Worm (Caenorhabditis elegans) whole organism, young adult: ENCODE data around the gene srw-127.

Source experiments
- B0336.3 ChIP-seq: fragments of 200-800 bp; sonication (Bioruptor generic); IDR thresholded peaks from 2 replicates; pipeline ENCODE4 v1.3.6; 2022; ENCODE audit warnings: missing genetic modification characterization, missing compliant biosample characterization
- C17E4.6 ChIP-seq: fragments of 200-800 bp; sonication (Bioruptor generic); IDR thresholded peaks from 2 replicates; pipeline ENCODE4 v1.3.6; 2022; ENCODE audit warnings: missing genetic modification reagents, missing genetic modification characterization, missing compliant biosample characterization
- D2030.7 ChIP-seq: fragments of 200-800 bp; sonication (Bioruptor generic); IDR thresholded peaks from 2 replicates; pipeline ENCODE4 v1.3.6; 2022; ENCODE audit warnings: missing genetic modification reagents, missing genetic modification characterization, missing compliant biosample characterization
- F10E7.11 ChIP-seq: sonication (generic microtip); optimal IDR thresholded peaks from 2 replicates; lab custom pipeline; 2017; ENCODE audit warnings: mild to moderate bottlenecking, missing genetic modification characterization, moderate library complexity, missing compliant biosample characterization
- F22D6.2 ChIP-seq: sonication (generic microtip); optimal IDR thresholded peaks from 2 replicates; lab custom pipeline; 2016; ENCODE audit warnings: mild to moderate bottlenecking, missing genetic modification characterization, missing compliant biosample characterization
- F33H1.4 ChIP-seq: fragments of 200-800 bp; sonication (Bioruptor generic); IDR thresholded peaks from 2 replicates; pipeline ENCODE4 v1.3.6; 2022; ENCODE audit warnings: missing genetic modification reagents, missing genetic modification characterization, missing compliant biosample characterization
- F49E8.2 ChIP-seq: sonication (generic microtip); optimal IDR thresholded peaks from 3 replicates; lab custom pipeline; 2017; ENCODE audit warnings: missing genetic modification characterization, mild to moderate bottlenecking, missing compliant biosample characterization, antibody characterized with exemption, moderate library complexity; ENCODE audit not compliant: insufficient read depth
- F55B11.4 ChIP-seq: sonication (generic microtip); optimal IDR thresholded peaks from 2 replicates; lab custom pipeline; 2016; ENCODE audit warnings: missing compliant biosample characterization, missing genetic modification characterization, borderline replicate concordance; ENCODE audit not compliant: insufficient read depth
- T07F8.4 ChIP-seq: sonication (generic microtip); optimal IDR thresholded peaks from 2 replicates; lab custom pipeline; 2016; ENCODE audit warnings: mild to moderate bottlenecking, missing genetic modification characterization, moderate library complexity, missing compliant biosample characterization
- Y53F4B.3 ChIP-seq: fragments of 200-800 bp; sonication (Bioruptor generic); IDR thresholded peaks from 2 replicates; pipeline ENCODE4 v1.3.6; 2022; ENCODE audit warnings: missing genetic modification reagents, missing genetic modification characterization, missing compliant biosample characterization
- Y67H2A.10 ChIP-seq: fragments of 200-800 bp; sonication (Bioruptor generic); conservative IDR thresholded peaks from 2 replicates; pipeline ENCODE4 v1.3.6; 2022; ENCODE audit warnings: missing genetic modification reagents, missing genetic modification characterization, missing compliant biosample characterization
- Y79H2A.3 ChIP-seq: fragments of 200-800 bp; sonication (Bioruptor generic); conservative IDR thresholded peaks from 2 replicates; pipeline ENCODE4 v1.3.6; 2022; ENCODE audit warnings: missing genetic modification reagents, missing genetic modification characterization, missing compliant biosample characterization
- akir-1 ChIP-seq: fragments of 200-800 bp; sonication (Bioruptor generic); optimal IDR thresholded peaks from 2 replicates; lab custom pipeline; 2018; ENCODE audit warnings: mild to moderate bottlenecking, missing genetic modification characterization, moderate library complexity, missing compliant biosample characterization
- atf-7 ChIP-seq: sonication (generic microtip); optimal IDR thresholded peaks from 2 replicates; lab custom pipeline; 2017; ENCODE audit warnings: mild to moderate bottlenecking, missing genetic modification characterization, missing compliant biosample characterization
- attf-3 ChIP-seq: fragments of 200-800 bp; sonication (Bioruptor generic); conservative IDR thresholded peaks from 2 replicates; pipeline ENCODE4 v1.3.6; 2022; ENCODE audit warnings: missing genetic modification reagents, missing genetic modification characterization, missing compliant biosample characterization
- attf-5 ChIP-seq: fragments of 200-800 bp; sonication (Bioruptor generic); optimal IDR thresholded peaks from 2 replicates; lab custom pipeline; 2018; ENCODE audit warnings: mild to moderate bottlenecking, missing genetic modification characterization, missing compliant biosample characterization
- cebp-1 ChIP-seq, 2 experiments: fragments of 200-800 bp in 1 of 2; sonication (Bioruptor generic) in 1 of 2; sonication (generic microtip) in 1 of 2; IDR thresholded peaks in 1 of 2; optimal IDR thresholded peaks in 1 of 2; 2 replicates each; pipeline versions ENCODE4 v1.3.6 to Lab custom; 2017 to 2022; ENCODE audit warnings: missing compliant biosample characterization in 2 of 2, missing genetic modification characterization in 2 of 2, mild to moderate bottlenecking in 1 of 2, missing genetic modification reagents in 1 of 2, moderate library complexity in 1 of 2
- ceh-27 ChIP-seq: fragments of 200-800 bp; sonication (Bioruptor generic); optimal IDR thresholded peaks from 2 replicates; lab custom pipeline; 2018; ENCODE audit warnings: mild to moderate bottlenecking, missing genetic modification characterization, moderate library complexity, missing compliant biosample characterization
- chd-7 ChIP-seq: sonication (generic microtip); optimal IDR thresholded peaks from 2 replicates; lab custom pipeline; 2016; ENCODE audit warnings: mild to moderate bottlenecking, missing genetic modification characterization, moderate library complexity, missing compliant biosample characterization
- dpl-1 ChIP-seq: fragments of 150-350 bp; optimal IDR thresholded peaks from 2 replicates; lab custom pipeline; 2014; ENCODE audit warnings: missing biosample characterization, missing genetic modification reagents, missing genetic modification characterization
- egl-44 ChIP-seq: fragments of 200-800 bp; sonication (Bioruptor generic); IDR thresholded peaks from 2 replicates; pipeline ENCODE4 v1.3.6; 2022; ENCODE audit warnings: missing genetic modification reagents, missing genetic modification characterization, missing compliant biosample characterization
- fkh-3 ChIP-seq: sonication (generic microtip); optimal IDR thresholded peaks from 2 replicates; lab custom pipeline; 2016; ENCODE audit warnings: mild to moderate bottlenecking, missing genetic modification characterization, missing compliant biosample characterization
- hrde-1 ChIP-seq: sonication (generic microtip); optimal IDR thresholded peaks from 2 replicates; lab custom pipeline; 2016; ENCODE audit warnings: missing genetic modification characterization, mild to moderate bottlenecking, missing compliant biosample characterization, moderate library complexity, missing genotype, missing genetic modification reagents, borderline replicate concordance
- mxl-1 ChIP-seq: sonication (generic microtip); optimal IDR thresholded peaks from 2 replicates; lab custom pipeline; 2016; ENCODE audit warnings: missing genetic modification characterization, missing compliant biosample characterization
- nhr-120 ChIP-seq: fragments of 200-800 bp; sonication (Bioruptor generic); IDR thresholded peaks from 2 replicates; pipeline ENCODE4 v1.3.6; 2022; ENCODE audit warnings: missing genetic modification characterization, missing compliant biosample characterization
- nhr-27 ChIP-seq: fragments of 200-800 bp; sonication (Bioruptor generic); optimal IDR thresholded peaks from 2 replicates; lab custom pipeline; 2018; ENCODE audit warnings: mild to moderate bottlenecking, missing genetic modification characterization, moderate library complexity, missing compliant biosample characterization
- pha-4 ChIP-seq: fragments of 150-350 bp; sonication (generic microtip); optimal IDR thresholded peaks from 2 replicates; lab custom pipeline; 2014; ENCODE audit warnings: missing biosample characterization, missing genetic modification reagents, missing genetic modification characterization
- rcor-1 ChIP-seq: fragments of 200-800 bp; sonication (Bioruptor generic); IDR thresholded peaks from 2 replicates; pipeline ENCODE4 v1.3.6; 2022; ENCODE audit warnings: missing genetic modification reagents, missing genetic modification characterization, missing compliant biosample characterization
- repo-1 ChIP-seq: sonication (generic microtip); optimal IDR thresholded peaks from 2 replicates; lab custom pipeline; 2017; ENCODE audit warnings: mild to moderate bottlenecking, missing genetic modification characterization, missing compliant biosample characterization
- sptf-2 ChIP-seq: fragments of 200-800 bp; sonication (Bioruptor generic); optimal IDR thresholded peaks from 2 replicates; lab custom pipeline; 2018; ENCODE audit warnings: mild to moderate bottlenecking, missing genetic modification characterization, missing compliant biosample characterization
- tbx-9 ChIP-seq: sonication (generic microtip); optimal IDR thresholded peaks from 2 replicates; lab custom pipeline; 2016; ENCODE audit warnings: borderline replicate concordance, missing genetic modification characterization, inconsistent platforms, missing compliant biosample characterization
- unc-130 ChIP-seq: sonication (generic microtip); optimal IDR thresholded peaks from 2 replicates; lab custom pipeline; 2016; ENCODE audit warnings: missing genetic modification reagents, missing genetic modification characterization, missing compliant biosample characterization
- unc-62 ChIP-seq: fragments of 150-350 bp; optimal IDR thresholded peaks from 2 replicates; lab custom pipeline; 2014; ENCODE audit warnings: missing biosample characterization, missing genetic modification reagents, missing genetic modification characterization
- xnd-1 ChIP-seq: sonication (generic microtip); optimal IDR thresholded peaks from 2 replicates; lab custom pipeline; 2016; ENCODE audit warnings: missing genotype, missing genetic modification reagents, missing genetic modification characterization, missing compliant biosample characterization

Gene srw-127

DNA sequence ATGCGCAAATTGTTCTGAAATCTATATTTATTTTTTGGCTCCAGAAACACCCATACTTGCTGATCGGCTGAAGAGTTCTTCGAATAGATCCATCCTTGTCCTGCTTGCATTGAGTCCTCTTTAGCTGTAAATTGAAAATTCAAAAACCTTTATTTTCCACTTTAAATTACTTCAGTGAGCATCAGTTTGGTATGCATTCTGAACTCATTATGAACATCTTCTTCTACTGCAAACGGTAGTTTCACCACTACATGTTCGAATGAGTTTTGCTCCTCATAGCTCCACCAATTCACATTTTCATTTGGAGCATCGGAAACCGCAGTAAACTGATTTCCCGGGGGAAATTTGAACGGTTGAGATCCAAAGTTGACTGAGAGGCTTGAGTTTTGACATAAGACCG is 37.4 kb downstream of the srw-127 start:
- TF ChIP-seq repo-1 (tag; lab: Kevin White, UChicago) (no peak), hrde-1 (tag; lab: Kevin White, UChicago) (no peak), C17E4.6 (no peak), ceh-27 (no peak), nhr-120 (GFP tag; lab: Robert Waterston, UW) (no peak), atf-7 (tag; lab: Kevin White, UChicago) (no peak), B0336.3 (GFP tag; lab: Robert Waterston, UW) (no peak), F55B11.4 (tag; lab: Kevin White, UChicago) (no peak), Y53F4B.3 (GFP tag; lab: Robert Waterston, UW) (no peak), unc-130 (GFP tag; lab: Kevin White, UChicago) (no peak), nhr-27 (tag; lab: Kevin White, UChicago) (no peak), unc-62 (GFP tag; lab: Kevin White, UChicago) (no peak), tbx-9 (tag; lab: Kevin White, UChicago) (no peak), F49E8.2 (tag; lab: Kevin White, UChicago) (no peak), fkh-3 (tag; lab: Kevin White, UChicago) (no peak), xnd-1 (tag; lab: Kevin White, UChicago) (no peak), chd-7 (tag; lab: Kevin White, UChicago) (no peak)
- TF ChIP-seq, all 124 proteins: peak for 0

DNA sequence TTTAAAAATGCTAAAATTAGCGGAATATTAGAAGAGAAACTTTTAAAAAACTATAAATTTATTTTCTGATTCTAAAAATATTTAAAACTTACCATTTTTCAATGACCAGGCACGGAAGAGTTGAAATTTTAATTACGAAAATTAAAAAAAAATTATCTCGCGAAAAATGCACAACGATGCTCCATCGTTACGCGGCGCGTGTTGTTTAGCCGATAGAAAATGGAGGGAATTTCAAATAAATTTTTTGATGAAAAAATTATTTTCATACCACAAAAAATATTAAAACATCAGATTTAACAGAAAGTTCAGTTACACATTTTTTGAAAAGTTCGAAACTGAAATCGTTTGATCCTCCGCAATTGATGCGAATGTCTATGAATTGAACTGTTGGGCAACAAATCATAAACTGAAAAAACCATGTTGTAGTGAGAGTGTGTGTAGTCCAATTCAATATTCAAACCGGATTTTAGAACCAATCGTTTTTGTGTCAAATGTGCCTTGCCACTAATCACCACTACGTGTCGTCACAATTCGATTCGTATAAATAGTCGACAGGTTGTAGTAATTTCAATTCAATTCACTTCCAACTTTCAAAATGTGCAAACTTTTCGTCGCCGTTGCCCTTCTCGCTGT is 38.5 kb downstream of the srw-127 start, which contains the start of the genes tofu-2 and spig-1:
TSS of gene tofu-2 (minus strand) at position 116 of the 633 bp plus-strand sequence.
TSS of gene spig-1 (plus strand) at position 583 of the 633 bp plus-strand sequence.
- no peak for TF ChIP-seq T07F8.4 (tag; lab: Kevin White, UChicago)
- no peak for TF ChIP-seq pha-4
- no peak for TF ChIP-seq dpl-1 (GFP tag; lab: Kevin White, UChicago)
- no peak for TF ChIP-seq Y79H2A.3 (GFP tag; lab: Robert Waterston, UW)
- peak; percentile 86 for TF ChIP-seq attf-3 (GFP tag; lab: Robert Waterston, UW)
- no peak for TF ChIP-seq fkh-3 (tag; lab: Kevin White, UChicago)

DNA sequence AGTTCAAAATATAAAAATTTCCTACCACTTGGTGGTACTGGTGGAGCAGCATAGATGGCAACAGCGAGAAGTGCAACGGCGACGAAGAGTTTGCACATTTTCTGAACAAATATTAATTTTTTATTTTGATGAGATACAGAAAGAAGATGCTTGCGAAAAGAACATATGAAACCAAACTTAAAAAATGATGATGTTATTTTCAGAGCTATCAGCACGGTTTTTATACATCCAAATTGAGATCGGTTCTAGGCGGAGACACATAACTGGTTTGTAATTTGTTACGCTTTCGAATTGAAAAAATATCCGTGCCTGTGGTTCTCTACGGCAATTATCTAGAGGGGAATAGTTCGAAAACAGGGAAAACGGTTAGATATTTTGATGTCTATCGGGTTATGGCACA is 40.4 kb downstream of the srw-127 start, which contains the start of gene txt-17:
TSS of gene txt-17 (minus strand) at position 101 of the 400 bp plus-strand sequence.
- no peak for TF ChIP-seq B0336.3 (GFP tag; lab: Robert Waterston, UW)
- TF ChIP-seq D2030.7 (GFP tag; lab: Robert Waterston, UW) = no peak
- TF ChIP-seq akir-1 (GFP tag; lab: Kevin White, UChicago) = no peak
- no peak for TF ChIP-seq rcor-1 (GFP tag; lab: Robert Waterston, UW)
- TF ChIP-seq Y67H2A.10 (GFP tag; lab: Robert Waterston, UW) = no peak
- no peak for TF ChIP-seq F55B11.4 (tag; lab: Kevin White, UChicago)
- TF ChIP-seq F33H1.4 (GFP tag; lab: Robert Waterston, UW) = no peak
- no peak for TF ChIP-seq F10E7.11 (tag; lab: Kevin White, UChicago)
- no peak for TF ChIP-seq sptf-2
- TF ChIP-seq cebp-1 (GFP tag; IDR thresholded peaks at IDR 0.05; lab: Robert Waterston, UW) = no peak
- TF ChIP-seq cebp-1 (tag; optimal IDR thresholded peaks at IDR 0.05; lab: Kevin White, UChicago) = no peak
- TF ChIP-seq egl-44 (GFP tag; lab: Robert Waterston, UW) = no peak
- no peak for TF ChIP-seq attf-5 (GFP tag; lab: Kevin White, UChicago)
- no peak for TF ChIP-seq mxl-1 (tag; lab: Kevin White, UChicago)
- TF ChIP-seq F22D6.2 (tag; lab: Kevin White, UChicago) = no peak
